Worm (Caenorhabditis elegans) whole organism, late embryonic: ENCODE measurements around the gene dop-3.

Experiments
- Y22D7AL.16 ChIP-seq: sonication (generic microtip); optimal IDR thresholded peaks from 2 replicates; lab custom pipeline; 2016; ENCODE audit warnings: missing genetic modification characterization, missing compliant biosample characterization
- ceh-48 ChIP-seq: sonication (generic microtip); optimal IDR thresholded peaks from 2 replicates; lab custom pipeline; 2016; ENCODE audit warnings: missing genetic modification characterization, inconsistent platforms, missing compliant biosample characterization
- hlh-8 ChIP-seq: sonication (generic microtip); optimal IDR thresholded peaks from 2 replicates; lab custom pipeline; 2016; ENCODE audit warnings: missing genotype, missing genetic modification characterization, missing compliant biosample characterization
- odd-2 ChIP-seq: sonication (generic microtip); optimal IDR thresholded peaks from 2 replicates; lab custom pipeline; 2017; ENCODE audit warnings: antibody characterized with exemption, mild to moderate bottlenecking, missing genetic modification characterization, missing compliant biosample characterization
- pqm-1 ChIP-seq: sonication (generic microtip); optimal IDR thresholded peaks from 2 replicates; lab custom pipeline; 2016; ENCODE audit warnings: missing genetic modification characterization, missing compliant biosample characterization
- tbx-2 ChIP-seq: sonication (generic microtip); optimal IDR thresholded peaks from 2 replicates; lab custom pipeline; 2016; ENCODE audit warnings: missing genetic modification characterization, missing compliant biosample characterization
- unc-86 ChIP-seq: sonication (generic microtip); optimal IDR thresholded peaks from 2 replicates; lab custom pipeline; 2016; ENCODE audit warnings: missing genetic modification characterization, missing compliant biosample characterization

DNA sequence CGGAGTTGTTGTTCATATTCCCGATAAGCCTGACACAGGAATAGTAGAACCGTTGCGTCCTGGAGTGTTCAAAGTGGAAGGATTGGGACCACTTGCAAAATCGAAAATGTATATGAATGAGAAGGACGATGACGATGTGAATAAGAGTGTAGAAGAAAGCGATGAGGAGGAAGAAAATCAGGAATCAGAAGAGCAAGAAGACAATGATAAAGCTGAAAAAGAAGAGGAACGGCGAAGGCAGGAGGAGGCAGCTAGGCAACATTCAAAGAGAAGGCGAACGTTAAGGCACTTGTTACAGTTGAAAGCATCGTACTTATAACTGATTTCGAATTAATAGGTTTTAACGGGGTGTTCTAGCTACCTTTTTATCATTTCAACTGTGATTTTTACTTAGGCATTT is 25.9 kb downstream of the dop-3 start:
- TF ChIP-seq Y22D7AL.16 (no peak), pqm-1 (tag; lab: Kevin White, UChicago) (no peak), odd-2 (tag; lab: Kevin White, UChicago) (no peak), unc-86 (no peak), tbx-2 (tag; lab: Kevin White, UChicago) (no peak), hlh-8 (no peak), ceh-48 (tag; lab: Kevin White, UChicago) (no peak)
